Fruit fly (Drosophila melanogaster): ENCODE results near the gene CG32354.

dm6 chr3L:8452986-8453385 lies 31.0 kb upstream of the CG32354 start:
- TF ChIP-seq Pif1A (GFP tag; optimal IDR thresholded peaks at IDR 0.05): no peak
- no peak for TF ChIP-seq CG13204 (GFP tag; optimal IDR thresholded peaks at IDR 0.05)
- TF ChIP-seq Ets98B (GFP tag; IDR thresholded peaks at IDR 0.05): no peak
- TF ChIP-seq rn (GFP tag; IDR thresholded peaks at IDR 0.05): no peak

Data from whole organism, pupa.